Fruit fly (Drosophila melanogaster) whole organism, wandering third instar larva: ENCODE measurements around the gene Tcs6.

ENCODE experiments used
- Abd-B ChIP-seq: fragments of >200 bp; optimal IDR thresholded peaks from 2 replicates; lab custom pipeline; 2017; ENCODE audit warnings: missing biosample characterization, missing genetic modification characterization
- CG32264 ChIP-seq: fragments of 200-800 bp; sonication (Bioruptor generic); optimal IDR thresholded peaks from 2 replicates; lab custom pipeline; 2016; ENCODE audit warnings: missing biosample characterization, missing genetic modification characterization
- CG9705 ChIP-seq: fragments of 200-800 bp; sonication (Bioruptor generic); optimal IDR thresholded peaks from 2 replicates; lab custom pipeline; 2018; ENCODE audit warnings: missing biosample characterization, mild to moderate bottlenecking, missing genetic modification characterization
- CrebA ChIP-seq: fragments of 200-800 bp; sonication (Bioruptor generic); optimal IDR thresholded peaks from 2 replicates; lab custom pipeline; 2016; ENCODE audit warnings: missing biosample characterization, mild to moderate bottlenecking, missing genetic modification characterization, borderline replicate concordance
- Dfd ChIP-seq: fragments of >200 bp; optimal IDR thresholded peaks from 2 replicates; lab custom pipeline; 2017; ENCODE audit warnings: missing biosample characterization, missing genetic modification characterization
- Dif ChIP-seq: fragments of 200-275, 200-300 bp; sonication (Bioruptor generic); optimal IDR thresholded peaks from 2 replicates; lab custom pipeline; 2018; ENCODE audit warnings: missing biosample characterization, missing genetic modification characterization; ENCODE audit not compliant: partially characterized antibody
- GATAd ChIP-seq: sonication (Bioruptor generic); optimal IDR thresholded peaks from 2 replicates; lab custom pipeline; 2016; ENCODE audit warnings: missing biosample characterization, missing genetic modification characterization
- Hr78 ChIP-seq: fragments of >200 bp; optimal IDR thresholded peaks from 2 replicates; lab custom pipeline; 2017; ENCODE audit warnings: missing biosample characterization, missing genetic modification characterization
- Jra ChIP-seq: sonication (Bioruptor generic); optimal IDR thresholded peaks from 2 replicates; lab custom pipeline; 2016; ENCODE audit warnings: missing biosample characterization, missing genetic modification characterization
- Mio ChIP-seq: sonication (Bioruptor generic); optimal IDR thresholded peaks from 2 replicates; lab custom pipeline; 2016; ENCODE audit warnings: missing biosample characterization, missing genetic modification characterization
- Rel ChIP-seq, 2 experiments: fragments of 200-800 bp; sonication (Bioruptor generic) in 1 of 2; optimal IDR thresholded peaks; 2 replicates in 1 of 2; 3 replicates in 1 of 2; lab custom pipeline; 2016 to 2019; ENCODE audit warnings: mild to moderate bottlenecking in 2 of 2, missing biosample characterization in 2 of 2, missing genetic modification characterization in 2 of 2, moderate library complexity in 1 of 2
- Sp1 ChIP-seq: fragments of 200-800 bp; sonication (Bioruptor generic); optimal IDR thresholded peaks from 3 replicates; lab custom pipeline; 2019; ENCODE audit warnings: missing biosample characterization, mild to moderate bottlenecking, missing genetic modification characterization, moderate library complexity
- br ChIP-seq: fragments of 200-800 bp; sonication (Bioruptor generic); optimal IDR thresholded peaks from 2 replicates; lab custom pipeline; 2016; ENCODE audit warnings: missing biosample characterization, missing genetic modification characterization
- brk ChIP-seq: fragments of 200-800 bp; sonication (Bioruptor generic); optimal IDR thresholded peaks from 2 replicates; lab custom pipeline; 2016; ENCODE audit warnings: missing biosample characterization, mild to moderate bottlenecking, missing genetic modification characterization
- dl ChIP-seq, 2 experiments: fragments of 175-275, 200-275 bp in 1 of 2; fragments of 200-275 bp in 1 of 2; sonication (Bioruptor generic); optimal IDR thresholded peaks; lab custom pipeline; 2018; ENCODE audit warnings: mild to moderate bottlenecking in 2 of 2, missing biosample characterization in 2 of 2, missing genetic modification characterization in 2 of 2, moderate library complexity in 2 of 2; ENCODE audit not compliant: partially characterized antibody in 2 of 2, insufficient read depth in 1 of 2
- dmrt93B ChIP-seq: fragments of 200-800 bp; sonication (Bioruptor generic); optimal IDR thresholded peaks from 2 replicates; lab custom pipeline; 2018; ENCODE audit warnings: missing biosample characterization, mild to moderate bottlenecking, missing genetic modification characterization
- dsf ChIP-seq: sonication (Bioruptor generic); optimal IDR thresholded peaks from 2 replicates; lab custom pipeline; 2016; ENCODE audit warnings: missing biosample characterization, missing genetic modification characterization, borderline replicate concordance
- ey ChIP-seq: fragments of 200-800 bp; sonication (Bioruptor generic); optimal IDR thresholded peaks from 2 replicates; lab custom pipeline; 2016; ENCODE audit warnings: missing biosample characterization, missing genetic modification characterization
- fru ChIP-seq: fragments of 200-800 bp; sonication (Bioruptor generic); optimal IDR thresholded peaks from 3 replicates; lab custom pipeline; 2016; ENCODE audit warnings: missing biosample characterization, mild to moderate bottlenecking, missing genetic modification characterization
- h ChIP-seq: fragments of 200-800 bp; sonication (Bioruptor generic); optimal IDR thresholded peaks from 3 replicates; lab custom pipeline; 2016; ENCODE audit warnings: missing biosample characterization, mild to moderate bottlenecking, missing genetic modification characterization
- jim ChIP-seq: fragments of 175-275, 200-325 bp; sonication (Bioruptor generic); optimal IDR thresholded peaks from 2 replicates; lab custom pipeline; 2016; ENCODE audit warnings: missing biosample characterization, mild to moderate bottlenecking, missing genetic modification characterization
- lola ChIP-seq: fragments of >200 bp; optimal IDR thresholded peaks from 2 replicates; lab custom pipeline; 2017; ENCODE audit warnings: missing biosample characterization, missing genetic modification characterization
- pan ChIP-seq: fragments of >200 bp; optimal IDR thresholded peaks from 2 replicates; lab custom pipeline; 2017
- psq ChIP-seq: fragments of 200-800 bp; sonication (Bioruptor generic); optimal IDR thresholded peaks from 3 replicates; lab custom pipeline; 2017; ENCODE audit warnings: missing biosample characterization, mild to moderate bottlenecking, missing genetic modification characterization, moderate library complexity
- woc ChIP-seq: sonication (Bioruptor generic); optimal IDR thresholded peaks from 2 replicates; lab custom pipeline; 2016; ENCODE audit warnings: missing biosample characterization, mild to moderate bottlenecking, missing genetic modification characterization

Gene Tcs6

DNA sequence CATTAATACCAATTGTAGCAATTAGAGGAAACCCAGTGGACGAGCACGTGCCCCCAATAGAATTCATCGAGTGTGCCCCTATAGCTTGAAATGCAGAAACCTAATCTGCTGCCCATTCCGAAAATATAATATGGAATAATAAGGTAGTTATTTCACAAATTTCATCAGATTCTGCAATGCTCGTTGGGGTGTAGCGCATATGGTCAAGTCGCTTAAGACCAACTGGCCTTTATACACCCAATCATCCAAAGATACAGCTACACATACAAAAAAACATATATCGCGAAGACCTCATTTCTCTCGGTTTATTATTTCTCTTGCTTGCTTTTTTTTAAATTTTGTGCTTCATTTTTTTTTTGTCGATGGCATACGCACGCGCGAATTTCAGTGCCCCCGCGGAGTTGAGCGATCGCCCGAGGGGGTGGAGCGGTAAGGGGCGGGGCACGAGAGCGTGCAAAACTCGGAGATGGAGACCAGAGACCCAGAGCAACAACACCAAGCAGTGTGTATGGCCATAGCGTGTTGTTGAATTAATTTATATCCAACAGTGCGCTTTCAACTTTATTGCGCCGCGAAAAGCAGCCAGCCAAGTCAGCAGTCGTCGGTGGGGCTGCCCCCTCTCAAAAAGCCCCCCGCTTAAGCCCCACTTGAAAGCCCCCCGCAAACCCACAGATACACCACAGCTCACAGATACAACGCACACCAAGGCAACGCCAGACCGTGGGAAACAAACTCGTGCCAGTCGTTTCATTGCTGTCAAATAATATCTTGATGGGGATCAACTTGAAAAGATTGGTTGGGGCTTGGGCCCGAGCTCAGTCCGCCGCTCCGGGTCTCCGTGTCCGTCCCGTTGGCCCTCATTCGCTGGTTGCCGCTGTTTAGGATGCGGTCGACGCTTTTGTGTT, 49.8 kb downstream of the Tcs6 start:
- TF ChIP-seq psq (no peak), Jra (GFP tag; lab: Kevin White, UChicago) (no peak), dmrt93B (no peak), Abd-B (GFP tag; lab: Kevin White, UChicago) (no peak), dl (GFP tag; optimal IDR thresholded peaks at IDR 0.05; lab: Kevin White, UChicago; ENCODE audit: insufficient read depth in 1 of 2, partially characterized antibody in 2 of 2) (peak; percentile 34 to 51), CG9705 (GFP tag; lab: Kevin White, UChicago) (peak; percentile 2), CG32264 (GFP tag; lab: Kevin White, UChicago) (no peak), Mio (GFP tag; lab: Kevin White, UChicago) (no peak), CrebA (GFP tag; lab: Kevin White, UChicago) (no peak), jim (GFP tag; lab: Kevin White, UChicago) (peak; percentile 48), Dfd (peak; percentile 59), woc (GFP tag; lab: Kevin White, UChicago) (peak; percentile 42), lola (GFP tag; lab: Kevin White, UChicago) (no peak), Hr78 (GFP tag; lab: Kevin White, UChicago) (no peak), br (GFP tag; lab: Kevin White, UChicago) (peak; percentile 54), GATAd (GFP tag; lab: Kevin White, UChicago) (no peak), Sp1 (GFP tag; lab: Kevin White, UChicago) (peak; percentile 70), h (GFP tag; lab: Kevin White, UChicago) (peak; percentile 87), dsf (GFP tag; lab: Kevin White, UChicago) (no peak), fru (GFP tag; lab: Kevin White, UChicago) (peak; percentile 18), Dif (GFP tag; lab: Kevin White, UChicago) (no peak), brk (GFP tag; lab: Kevin White, UChicago) (peak; percentile 10), Rel (GFP tag; optimal IDR thresholded peaks at IDR 0.05; lab: Kevin White, UChicago) (peak; percentile 14), Rel (tag; optimal IDR thresholded peaks at IDR 0.05; lab: Kevin White, UChicago) (peak; percentile 87), pan (lab: Kevin White, UChicago) (no peak), ey (GFP tag; lab: Kevin White, UChicago) (peak; percentile 20)
